Fruit fly (Drosophila melanogaster) whole organism, embryonic: ENCODE results near the gene CG14720.

ENCODE experiments used
- Atf-2 ChIP-seq: fragments of 200-800 bp; sonication (Bioruptor generic); optimal IDR thresholded peaks from 2 replicates; lab custom pipeline; 2016; ENCODE audit warnings: missing biosample characterization, missing genetic modification characterization
- CG10543 ChIP-seq: fragments of 200-800 bp; sonication (Bioruptor generic); optimal IDR thresholded peaks from 3 replicates; lab custom pipeline; 2017; ENCODE audit warnings: missing biosample characterization, mild to moderate bottlenecking, missing genetic modification characterization, moderate library complexity
- CG11085 ChIP-seq: fragments of 200-800 bp; sonication (Bioruptor generic); IDR thresholded peaks from 2 replicates; pipeline ENCODE4 v1.3.6; 2022; ENCODE audit warnings: missing biosample characterization, missing genetic modification characterization
- CG11247 ChIP-seq: fragments of 200-800 bp; sonication (Bioruptor generic); IDR thresholded peaks from 2 replicates; pipeline ENCODE4 v1.3.6; 2022; ENCODE audit warnings: missing biosample characterization, missing genetic modification characterization
- CG12104 ChIP-seq: fragments of 200-800 bp; sonication (Bioruptor generic); optimal IDR thresholded peaks from 3 replicates; lab custom pipeline; 2016; ENCODE audit warnings: missing biosample characterization, missing genetic modification characterization
- CG12219 ChIP-seq: fragments of 200-800 bp; sonication (Bioruptor generic); optimal IDR thresholded peaks from 3 replicates; lab custom pipeline; 2018; ENCODE audit warnings: missing biosample characterization, mild to moderate bottlenecking, missing genetic modification characterization
- CG12236 ChIP-seq: fragments of 200-800 bp; sonication (Bioruptor generic); optimal IDR thresholded peaks from 2 replicates; lab custom pipeline; 2016; ENCODE audit warnings: missing biosample characterization, missing genetic modification characterization
- CG16813 ChIP-seq: fragments of 200-800 bp; sonication (Bioruptor generic); IDR thresholded peaks from 3 replicates; pipeline ENCODE4 v1.3.6; 2022; ENCODE audit warnings: missing biosample characterization, missing genetic modification characterization; ENCODE audit not compliant: partially characterized antibody
- CG17568 ChIP-seq: fragments of 200-800 bp; sonication (Bioruptor generic); optimal IDR thresholded peaks from 2 replicates; lab custom pipeline; 2018; ENCODE audit warnings: missing biosample characterization, mild to moderate bottlenecking, missing genetic modification characterization, moderate library complexity
- CG18476 ChIP-seq: fragments of 200-800 bp; sonication (Bioruptor generic); optimal IDR thresholded peaks from 2 replicates; lab custom pipeline; 2016; ENCODE audit warnings: missing biosample characterization, mild to moderate bottlenecking, missing genetic modification characterization
- CG2129 ChIP-seq: fragments of 200-800 bp; sonication (Bioruptor generic); IDR thresholded peaks from 2 replicates; pipeline ENCODE4 v1.3.6; 2022; ENCODE audit warnings: missing biosample characterization, missing genetic modification characterization; ENCODE audit not compliant: partially characterized antibody
- CG30403 ChIP-seq: fragments of 200-800 bp; sonication (Bioruptor generic); optimal IDR thresholded peaks from 3 replicates; lab custom pipeline; 2016; ENCODE audit warnings: missing biosample characterization, missing genetic modification characterization
- CG3995 ChIP-seq: fragments of 200-800 bp; sonication (Bioruptor generic); optimal IDR thresholded peaks from 3 replicates; lab custom pipeline; 2016; ENCODE audit warnings: missing biosample characterization, missing genetic modification characterization
- CG5953 ChIP-seq: fragments of 200-800 bp; sonication (Bioruptor generic); IDR thresholded peaks from 2 replicates; pipeline ENCODE4 v1.3.6; 2022; ENCODE audit warnings: missing biosample characterization, missing genetic modification characterization
- CG6272 ChIP-seq: fragments of 200-800 bp; sonication (Bioruptor generic); IDR thresholded peaks from 2 replicates; pipeline ENCODE4 v1.3.6; 2022; ENCODE audit warnings: missing biosample characterization, missing genetic modification characterization
- CG6689 ChIP-seq: fragments of 200-800 bp; sonication (Bioruptor generic); IDR thresholded peaks from 2 replicates; pipeline ENCODE4 v1.3.6; 2022; ENCODE audit warnings: missing biosample characterization, missing genetic modification characterization
- CG7786 ChIP-seq: fragments of 200-800 bp; sonication (Bioruptor generic); optimal IDR thresholded peaks from 2 replicates; lab custom pipeline; 2016; ENCODE audit warnings: missing biosample characterization, missing genetic modification characterization
- CG7987 ChIP-seq: fragments of 200-800 bp; sonication (Bioruptor generic); optimal IDR thresholded peaks from 2 replicates; lab custom pipeline; 2018; ENCODE audit warnings: missing biosample characterization, mild to moderate bottlenecking, missing genetic modification characterization, moderate library complexity
- CTCF ChIP-seq: fragments of 200-800 bp; sonication (Bioruptor generic); optimal IDR thresholded peaks from 2 replicates; lab custom pipeline; 2017; ENCODE audit warnings: missing biosample characterization, mild to moderate bottlenecking, missing genetic modification characterization, moderate library complexity
- D19A ChIP-seq: fragments of 200-800 bp; optimal IDR thresholded peaks from 3 replicates; lab custom pipeline; 2019; ENCODE audit warnings: missing biosample characterization, mild to moderate bottlenecking, missing genetic modification characterization, moderate library complexity
- Drgx ChIP-seq: fragments of 200-800 bp; sonication (Bioruptor generic); IDR thresholded peaks from 2 replicates; pipeline ENCODE4 v1.3.6; 2022; ENCODE audit warnings: missing biosample characterization, missing genetic modification characterization
- E2f2 ChIP-seq: fragments of 200-800 bp; sonication (Bioruptor generic); IDR thresholded peaks from 2 replicates; pipeline ENCODE4 v1.3.6; 2022; ENCODE audit warnings: missing biosample characterization, missing genetic modification characterization
- Eip74EF ChIP-seq, 2 experiments: fragments of 200-800 bp in 1 of 2; fragments of >200 bp in 1 of 2; sonication (Bioruptor generic) in 1 of 2; optimal IDR thresholded peaks; 2 replicates each; lab custom pipeline; 2017 to 2019; ENCODE audit warnings: missing biosample characterization in 2 of 2, missing genetic modification characterization in 2 of 2, mild to moderate bottlenecking in 1 of 2, moderate library complexity in 1 of 2
- Hand ChIP-seq: fragments of 200-800 bp; sonication (Bioruptor generic); optimal IDR thresholded peaks from 2 replicates; lab custom pipeline; 2017; ENCODE audit warnings: mild to moderate bottlenecking, missing biosample characterization, missing genetic modification reagents, missing genetic modification characterization
- Hey ChIP-seq: fragments of 200-800 bp; sonication (Bioruptor generic); optimal IDR thresholded peaks from 3 replicates; lab custom pipeline; 2018; ENCODE audit warnings: missing biosample characterization, mild to moderate bottlenecking, missing genetic modification characterization
- Hmx ChIP-seq: fragments of 200-800 bp; sonication (Bioruptor generic); optimal IDR thresholded peaks from 2 replicates; lab custom pipeline; 2016; ENCODE audit warnings: missing biosample characterization, missing genetic modification characterization
- Hr51 ChIP-seq, 2 experiments: fragments of 200-800 bp; sonication (Bioruptor generic); optimal IDR thresholded peaks; 2 replicates in 1 of 2; 3 replicates in 1 of 2; lab custom pipeline; 2016 to 2018; ENCODE audit warnings: missing biosample characterization in 2 of 2, missing genetic modification characterization in 2 of 2, mild to moderate bottlenecking in 1 of 2, moderate library complexity in 1 of 2
- Lim3 ChIP-seq: fragments of 200-800 bp; sonication (Bioruptor generic); IDR thresholded peaks from 2 replicates; pipeline ENCODE4 v1.3.6; 2022; ENCODE audit warnings: missing biosample characterization, missing genetic modification characterization
- Poxn ChIP-seq: fragments of 200-800 bp; sonication (Bioruptor generic); IDR thresholded peaks from 2 replicates; pipeline ENCODE4 v1.3.6; 2022; ENCODE audit warnings: missing biosample characterization, missing genetic modification characterization
- Ptx1 ChIP-seq: fragments of 200-800 bp; sonication (Bioruptor generic); IDR thresholded peaks from 2 replicates; pipeline ENCODE4 v1.3.6; 2022; ENCODE audit warnings: missing biosample characterization, missing genetic modification characterization
- Stat92E ChIP-seq, 3 experiments: fragments of >200 bp in 2 of 3; fragments of 200-800 bp in 1 of 3; sonication (Bioruptor generic) in 1 of 3; optimal IDR thresholded peaks; 2 replicates each; lab custom pipeline; 2017 to 2019; ENCODE audit warnings: missing biosample characterization in 3 of 3, missing genetic modification characterization in 3 of 3, mild to moderate bottlenecking in 1 of 3, moderate library complexity in 1 of 3
- Usf ChIP-seq: fragments of 200-800 bp; sonication (Bioruptor generic); optimal IDR thresholded peaks from 2 replicates; lab custom pipeline; 2017; ENCODE audit warnings: missing genotype, missing biosample characterization, missing genetic modification characterization
- bab2 ChIP-seq: fragments of 200-800 bp; sonication (Bioruptor generic); optimal IDR thresholded peaks from 2 replicates; lab custom pipeline; 2016; ENCODE audit warnings: missing biosample characterization, missing genetic modification characterization
- bsh ChIP-seq, 2 experiments: fragments of 200-800 bp; sonication (Bioruptor generic); optimal IDR thresholded peaks; 2 replicates each; lab custom pipeline; 2017 to 2018; ENCODE audit warnings: mild to moderate bottlenecking in 2 of 2, missing biosample characterization in 2 of 2, missing genetic modification characterization in 2 of 2, moderate library complexity in 1 of 2
- dmrt11E ChIP-seq: fragments of 200-800 bp; sonication (Bioruptor generic); optimal IDR thresholded peaks from 3 replicates; lab custom pipeline; 2018; ENCODE audit warnings: missing biosample characterization, mild to moderate bottlenecking, missing genetic modification characterization, moderate library complexity
- fd3F ChIP-seq: fragments of 200-800 bp; sonication (Bioruptor generic); optimal IDR thresholded peaks from 2 replicates; lab custom pipeline; 2018; ENCODE audit warnings: missing biosample characterization, mild to moderate bottlenecking, missing genetic modification characterization, moderate library complexity
- h ChIP-seq: fragments of >200 bp; optimal IDR thresholded peaks from 2 replicates; lab custom pipeline; 2017
- hkb ChIP-seq, 2 experiments: fragments of 200-800 bp in 1 of 2; fragments of >200 bp in 1 of 2; sonication (Bioruptor generic) in 1 of 2; IDR thresholded peaks in 1 of 2; optimal IDR thresholded peaks in 1 of 2; 2 replicates each; pipeline versions ENCODE4 v1.3.6 to Lab custom; 2017 to 2022; ENCODE audit warnings: missing biosample characterization in 1 of 2, missing genetic modification characterization in 1 of 2
- ind ChIP-seq: fragments of 200-800 bp; sonication (Bioruptor generic); optimal IDR thresholded peaks from 3 replicates; lab custom pipeline; 2016; ENCODE audit warnings: missing biosample characterization, missing genetic modification characterization
- jing ChIP-seq: fragments of 200-800 bp; sonication (Bioruptor generic); optimal IDR thresholded peaks from 2 replicates; lab custom pipeline; 2018; ENCODE audit warnings: missing biosample characterization, mild to moderate bottlenecking, missing genetic modification characterization
- jumu ChIP-seq: fragments of 200-800 bp; sonication (Bioruptor generic); optimal IDR thresholded peaks from 3 replicates; lab custom pipeline; 2016; ENCODE audit warnings: missing biosample characterization, missing genetic modification characterization
- lab ChIP-seq: fragments of 200-800 bp; sonication (Bioruptor generic); optimal IDR thresholded peaks from 3 replicates; lab custom pipeline; 2017; ENCODE audit warnings: missing biosample characterization, missing genetic modification characterization, mild to moderate bottlenecking, moderate library complexity, missing genetic modification reagents
- lov ChIP-seq, 2 experiments: fragments of 200-800 bp in 1 of 2; fragments of >200 bp in 1 of 2; sonication (Bioruptor generic) in 1 of 2; IDR thresholded peaks in 1 of 2; optimal IDR thresholded peaks in 1 of 2; 2 replicates in 1 of 2; 3 replicates in 1 of 2; pipeline versions ENCODE4 v1.3.6 to Lab custom; 2017 to 2022; ENCODE audit warnings: missing biosample characterization in 1 of 2, missing genetic modification characterization in 1 of 2
- odd ChIP-seq: fragments of 200-800 bp; sonication (Bioruptor generic); optimal IDR thresholded peaks from 2 replicates; lab custom pipeline; 2017; ENCODE audit warnings: missing biosample characterization, mild to moderate bottlenecking, missing genetic modification characterization
- schlank ChIP-seq: fragments of 200-800 bp; sonication (Bioruptor generic); optimal IDR thresholded peaks from 2 replicates; lab custom pipeline; 2018; ENCODE audit warnings: missing biosample characterization, mild to moderate bottlenecking, missing genetic modification characterization
- slou ChIP-seq: fragments of 200-800 bp; sonication (Bioruptor generic); optimal IDR thresholded peaks from 3 replicates; lab custom pipeline; 2016; ENCODE audit warnings: missing biosample characterization, missing genetic modification characterization
- tna ChIP-seq: fragments of 200-800 bp; sonication (Bioruptor generic); IDR thresholded peaks from 2 replicates; pipeline ENCODE4 v1.3.6; 2022; ENCODE audit warnings: missing biosample characterization, missing genetic modification characterization; ENCODE audit not compliant: partially characterized antibody
- ttk ChIP-seq: fragments of 200-800 bp; sonication (Bioruptor generic); IDR thresholded peaks from 2 replicates; pipeline ENCODE4 v2.1.2; 2022; ENCODE audit warnings: missing biosample characterization, missing genetic modification characterization
- usp ChIP-seq: fragments of >200 bp; optimal IDR thresholded peaks from 2 replicates; lab custom pipeline; 2017; ENCODE audit warnings: missing biosample characterization, missing genetic modification characterization
- wek ChIP-seq: fragments of 200-800 bp; sonication (Bioruptor generic); optimal IDR thresholded peaks from 3 replicates; lab custom pipeline; 2018; ENCODE audit warnings: missing biosample characterization, mild to moderate bottlenecking, missing genetic modification characterization, moderate library complexity
- z ChIP-seq: fragments of 200-800 bp; sonication (Bioruptor generic); IDR thresholded peaks from 3 replicates; pipeline ENCODE4 v1.3.6; 2022; ENCODE audit warnings: missing biosample characterization, missing genetic modification characterization
- zfh2 ChIP-seq: fragments of 200-800 bp; sonication (Bioruptor generic); optimal IDR thresholded peaks from 2 replicates; lab custom pipeline; 2016; ENCODE audit warnings: missing biosample characterization, missing genetic modification characterization

Gene CG14720

DNA sequence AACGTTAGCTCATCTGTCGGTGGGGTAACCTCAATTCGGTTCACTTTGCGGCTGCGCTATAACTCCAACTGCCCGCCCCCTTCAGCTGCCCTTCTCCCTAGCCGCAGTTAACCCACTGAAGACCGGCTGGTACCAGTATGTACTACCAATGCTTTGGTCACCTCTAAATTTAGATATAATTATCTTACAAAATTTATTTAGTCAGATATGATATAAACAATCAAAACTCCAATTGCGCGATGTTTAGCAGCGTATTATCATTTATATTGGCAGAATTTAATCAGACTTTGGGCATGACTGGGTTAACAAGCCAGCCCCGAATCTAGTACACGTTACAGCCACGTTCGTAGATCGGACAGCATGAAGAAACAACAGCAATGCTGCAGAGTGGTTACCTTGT lies 49.8 kb upstream of the CG14720 start (continued):
- TF ChIP-seq Hmx (no peak), Poxn (no peak), CG3995 (GFP tag; lab: Kevin White, UChicago) (no peak), Hand (GFP tag; lab: Kevin White, UChicago) (no peak), CG6272 (no peak), fd3F (peak; percentile 20), usp (GFP tag; lab: Kevin White, UChicago) (no peak), CG7987 (no peak), CG30403 (GFP tag; lab: Kevin White, UChicago) (peak; percentile 34), jing (GFP tag; lab: Kevin White, UChicago) (no peak), wek (GFP tag; lab: Kevin White, UChicago) (no peak), Atf-2 (GFP tag; lab: Kevin White, UChicago) (no peak), lab (peak; percentile 65), bab2 (GFP tag; lab: Kevin White, UChicago) (no peak), CG5953 (no peak), CG2129 (GFP tag; lab: Robert Waterston, UW) (no peak), CG16813 (GFP tag; lab: Robert Waterston, UW) (no peak), E2f2 (peak; percentile 21; the same call in 1 of the 2 replicates), tna (no peak), odd (GFP tag; lab: Kevin White, UChicago) (peak; percentile 42), Usf (GFP tag; lab: Kevin White, UChicago) (no peak), CG11247 (GFP tag; lab: Robert Waterston, UW) (no peak), CG18476 (no peak), CG12219 (GFP tag; lab: Kevin White, UChicago) (peak; percentile 57), Ptx1 (GFP tag; lab: Robert Waterston, UW) (peak; percentile 60), jumu (GFP tag; lab: Kevin White, UChicago) (no peak), CG10543 (GFP tag; lab: Kevin White, UChicago) (peak; percentile 30), CG12104 (GFP tag; lab: Kevin White, UChicago) (no peak), CTCF (GFP tag; lab: Kevin White, UChicago) (peak; percentile 10), ttk (GFP tag; lab: Robert Waterston, UW) (0 out of 2 replicates have a peak, but pooled peaks have one; percentile 42), zfh2 (GFP tag; lab: Kevin White, UChicago) (no peak)

DNA sequence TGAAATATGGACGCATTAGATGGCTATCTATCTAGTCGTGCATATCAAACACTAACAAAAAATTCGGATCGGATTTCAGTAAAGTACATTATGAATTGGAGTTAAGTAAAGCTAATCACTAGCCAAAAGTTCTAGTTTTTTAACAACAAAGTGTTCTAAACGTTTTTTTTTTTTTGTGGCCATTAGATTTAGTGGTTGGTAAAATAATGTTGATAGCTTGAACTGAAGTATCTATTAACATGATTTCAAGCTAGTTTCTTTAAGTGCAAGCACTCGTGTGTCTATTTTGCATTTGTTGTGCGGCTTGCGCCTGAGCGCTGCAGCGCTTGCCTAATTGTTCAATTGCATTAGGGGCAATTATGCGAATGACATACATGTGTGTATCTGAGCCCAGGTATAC lies 48.9 kb upstream of the CG14720 start:
- TF ChIP-seq hkb (optimal IDR thresholded peaks at IDR 0.05; lab: Kevin White, UChicago) (no peak), hkb (GFP tag; IDR thresholded peaks at IDR 0.05; lab: Robert Waterston, UW) (no peak), h (lab: Kevin White, UChicago) (no peak), Lim3 (GFP tag; lab: Robert Waterston, UW) (no peak), Stat92E (GFP tag; optimal IDR thresholded peaks at IDR 0.05; lab: Kevin White, UChicago) (no peak), Hey (tag; lab: Kevin White, UChicago) (no peak), CG17568 (GFP tag; lab: Kevin White, UChicago) (no peak), slou (no peak), lov (optimal IDR thresholded peaks at IDR 0.05; lab: Kevin White, UChicago) (no peak), lov (GFP tag; IDR thresholded peaks at IDR 0.05; lab: Robert Waterston, UW) (no peak), bsh (GFP tag; optimal IDR thresholded peaks at IDR 0.05; lab: Kevin White, UChicago) (peak in 1 of 2 experiments; percentile 9), Hr51 (GFP tag; optimal IDR thresholded peaks at IDR 0.05; lab: Kevin White, UChicago) (peak in 1 of 2 experiments; percentile 31), Drgx (peak; percentile 35; the same call in 1 of the 2 replicates), CG11085 (GFP tag; lab: Robert Waterston, UW) (no peak), E2f2 (no peak), CG12236 (GFP tag; lab: Kevin White, UChicago) (no peak), z (GFP tag; lab: Robert Waterston, UW) (no peak), D19A (tag; lab: Kevin White, UChicago) (no peak), CG6689 (0 out of 2 replicates have a peak, but pooled peaks have one; percentile 13), schlank (tag; lab: Kevin White, UChicago) (no peak), CG7786 (GFP tag; lab: Kevin White, UChicago) (no peak), dmrt11E (tag; lab: Kevin White, UChicago) (no peak), Eip74EF (GFP tag; optimal IDR thresholded peaks at IDR 0.05; lab: Kevin White, UChicago) (no peak), ind (no peak)
